Worm (Caenorhabditis elegans): Measurements from ENCODE around the gene B0353.1.
A peak's percentile ranks its signal among the peaks of the same experiment; 100 is the strongest.

B0353.1 gene

ce11 chrIII:547709-548108 is 8.0 kb upstream of the B0353.1 start:
- TF ChIP-seq nhr-11 (tag; optimal IDR thresholded peaks at IDR 0.05) (no peak), ztf-11 (tag; optimal IDR thresholded peaks at IDR 0.05) (no peak), dpl-1 (GFP tag; optimal IDR thresholded peaks at IDR 0.05) (no peak), nhr-111 (GFP tag; optimal IDR thresholded peaks at IDR 0.05) (no peak), ztf-7 (tag; optimal IDR thresholded peaks at IDR 0.05) (no peak), saeg-2 (GFP tag; IDR thresholded peaks at IDR 0.05) (no peak), zip-2 (tag; optimal IDR thresholded peaks at IDR 0.05) (no peak), nhr-48 (tag; optimal IDR thresholded peaks at IDR 0.05) (no peak), F10B5.3 (tag; optimal IDR thresholded peaks at IDR 0.05) (no peak), nhr-76 (tag; optimal IDR thresholded peaks at IDR 0.05) (no peak)

DNA sequence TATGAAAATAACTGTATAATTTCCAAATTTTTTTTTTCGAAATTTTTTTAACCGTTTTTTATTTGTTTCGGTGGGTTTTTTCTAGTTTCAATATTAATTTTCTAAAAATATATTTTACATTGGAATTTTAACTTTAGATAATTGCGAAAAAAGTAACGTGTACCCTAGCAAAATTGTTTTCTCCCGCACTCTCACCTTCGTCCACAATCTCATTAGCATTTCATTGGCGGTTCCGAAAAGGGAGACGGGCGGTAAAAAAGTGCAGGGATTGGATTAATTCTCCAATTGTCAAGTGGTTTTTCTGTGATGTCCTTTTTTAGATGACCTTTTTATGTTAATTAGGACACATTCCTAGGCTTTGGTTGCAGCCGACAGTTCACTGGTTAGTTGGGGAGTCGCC is 6.5 kb upstream of the B0353.1 start:
- TF ChIP-seq Y5F2A.4 (GFP tag; optimal IDR thresholded peaks at IDR 0.05), result no peak
- TF ChIP-seq dmd-8 (GFP tag; IDR thresholded peaks at IDR 0.05), result no peak
- TF ChIP-seq aha-1 (tag), result peak; percentile 54

- no peak for TF ChIP-seq cey-2 (tag; optimal IDR thresholded peaks at IDR 0.05; ENCODE audit: borderline replicate concordance, insufficient read depth)
- no peak for TF ChIP-seq ceh-62 (tag; optimal IDR thresholded peaks at IDR 0.05)
- TF ChIP-seq jun-1 (tag; optimal IDR thresholded peaks at IDR 0.05), result no peak
- TF ChIP-seq saeg-2 (GFP tag; IDR thresholded peaks at IDR 0.05), result no peak
- TF ChIP-seq hmg-1.1 (GFP tag; IDR thresholded peaks at IDR 0.05), result no peak
- TF ChIP-seq spr-1 (tag; optimal IDR thresholded peaks at IDR 0.05), result no peak
- no peak for TF ChIP-seq attf-4 (tag; optimal IDR thresholded peaks at IDR 0.05)
- no peak for TF ChIP-seq hlh-11 (tag; optimal IDR thresholded peaks at IDR 0.05)
- no peak for TF ChIP-seq unc-130 (GFP tag; optimal IDR thresholded peaks at IDR 0.05)
- no peak for TF ChIP-seq pqm-1 (tag; optimal IDR thresholded peaks at IDR 0.05)
- no peak for TF ChIP-seq mdt-29 (GFP tag; IDR thresholded peaks at IDR 0.05)
- TF ChIP-seq Y5F2A.4 (GFP tag; optimal IDR thresholded peaks at IDR 0.05), result no peak
- no peak for TF ChIP-seq nhr-111 (GFP tag; optimal IDR thresholded peaks at IDR 0.05)
- TF ChIP-seq daf-12 (tag; optimal IDR thresholded peaks at IDR 0.05), result no peak
- no peak for TF ChIP-seq lin-29 (GFP tag; IDR thresholded peaks at IDR 0.05)
- TF ChIP-seq rbr-2 (tag; optimal IDR thresholded peaks at IDR 0.05), result no peak
- no peak for TF ChIP-seq daf-16 (GFP tag; optimal IDR thresholded peaks at IDR 0.05)
- no peak for TF ChIP-seq daf-16 (tag; optimal IDR thresholded peaks at IDR 0.05)
- no peak for TF ChIP-seq zip-2 (tag; optimal IDR thresholded peaks at IDR 0.05)
- TF ChIP-seq duxl-1 (tag; optimal IDR thresholded peaks at IDR 0.05; ENCODE audit: poor library complexity), result no peak
These were observed 2.3 kb downstream of the B0353.1 start for ce11 chrIII:558083-558482.

ce11 chrIII:558832-559231 is 3.1 kb downstream of the B0353.1 start:
- no peak for TF ChIP-seq nhr-6 (tag; optimal IDR thresholded peaks at IDR 0.05)
- TF ChIP-seq snpc-4 (tag; optimal IDR thresholded peaks at IDR 0.05), result no peak
- no peak for TF ChIP-seq daf-19 (GFP tag; conservative IDR thresholded peaks at IDR 0.05)
- TF ChIP-seq mes-2 (tag; optimal IDR thresholded peaks at IDR 0.05; ENCODE audit: poor library complexity, severe bottlenecking), result peak; percentile 66
- no peak for TF ChIP-seq sdz-12 (GFP tag; optimal IDR thresholded peaks at IDR 0.05)
- TF ChIP-seq pha-4 (GFP tag; IDR thresholded peaks at IDR 0.05), result no peak
- TF ChIP-seq pha-4 (tag; optimal IDR thresholded peaks at IDR 0.05), result peak; percentile 60
- TF ChIP-seq nhr-111 (GFP tag; optimal IDR thresholded peaks at IDR 0.05), result no peak
- TF ChIP-seq lin-29 (GFP tag; IDR thresholded peaks at IDR 0.05), result no peak
- TF ChIP-seq unc-39 (tag; optimal IDR thresholded peaks at IDR 0.05), result no peak
- 0 out of 2 replicates have a peak, but pooled peaks have one; percentile 39 for TF ChIP-seq egl-43 (GFP tag; IDR thresholded peaks at IDR 0.05)
- TF ChIP-seq F49E8.2 (tag; optimal IDR thresholded peaks at IDR 0.05; ENCODE audit: borderline replicate concordance), result no peak
- 0 out of 2 replicates have a peak, but pooled peaks have one; percentile 34 for TF ChIP-seq hmg-1.1 (GFP tag; IDR thresholded peaks at IDR 0.05)
- TF ChIP-seq hlh-30 (tag; optimal IDR thresholded peaks at IDR 0.05; ENCODE audit: insufficient read depth), result peak; percentile 57
- no peak for TF ChIP-seq F10B5.3 (tag; optimal IDR thresholded peaks at IDR 0.05)
- TF ChIP-seq F37D6.2 (tag; optimal IDR thresholded peaks at IDR 0.05), result no peak
- TF ChIP-seq ceh-82 (tag; optimal IDR thresholded peaks at IDR 0.05), result no peak
- TF ChIP-seq ceh-20 (GFP tag; IDR thresholded peaks at IDR 0.05), result no peak
- no peak for TF ChIP-seq zfp-2 (tag; optimal IDR thresholded peaks at IDR 0.05)
- peak; percentile 44 for TF ChIP-seq mep-1 (tag; optimal IDR thresholded peaks at IDR 0.05)
- TF ChIP-seq daf-16 (GFP tag; optimal IDR thresholded peaks at IDR 0.05), result no peak
- peak; percentile 95 for TF ChIP-seq daf-16 (tag; optimal IDR thresholded peaks at IDR 0.05)
- TF ChIP-seq nhr-237 (tag; optimal IDR thresholded peaks at IDR 0.05), result no peak
- TF ChIP-seq set-16 (GFP tag; IDR thresholded peaks at IDR 0.05), result no peak
- no peak for TF ChIP-seq ceh-44 (GFP tag; IDR thresholded peaks at IDR 0.05)
